Worm (Caenorhabditis elegans) whole organism, L1 larva: Measurements from ENCODE around the gene cutl-22.

Source experiments
- C04F5.9 ChIP-seq: sonication (generic microtip); optimal IDR thresholded peaks from 2 replicates; lab custom pipeline; 2016; ENCODE audit warnings: missing genetic modification characterization, missing compliant biosample characterization
- C34B4.2 ChIP-seq: sonication (generic microtip); optimal IDR thresholded peaks from 2 replicates; lab custom pipeline; 2017; ENCODE audit warnings: mild to moderate bottlenecking, missing genetic modification characterization, missing compliant biosample characterization
- Y116A8C.19 ChIP-seq: sonication (generic microtip); optimal IDR thresholded peaks from 2 replicates; lab custom pipeline; 2016; ENCODE audit warnings: missing compliant biosample characterization, missing genetic modification characterization, borderline replicate concordance
- alr-1 ChIP-seq: fragments of 200-800 bp; sonication (Bioruptor generic); optimal IDR thresholded peaks from 2 replicates; lab custom pipeline; 2018; ENCODE audit warnings: borderline replicate concordance, mild to moderate bottlenecking, missing genetic modification characterization, missing compliant biosample characterization
- blmp-1 ChIP-seq: fragments of 150-350 bp; optimal IDR thresholded peaks from 2 replicates; lab custom pipeline; 2014; ENCODE audit warnings: missing biosample characterization, missing genetic modification characterization
- ceh-8 ChIP-seq: fragments of 200-800 bp; sonication (Bioruptor generic); optimal IDR thresholded peaks from 2 replicates; lab custom pipeline; 2018; ENCODE audit warnings: mild to moderate bottlenecking, missing genetic modification characterization, moderate library complexity, missing compliant biosample characterization
- ceh-82 ChIP-seq, 3 experiments: fragments of 150-350 bp in 1 of 3; sonication (generic microtip) in 2 of 3; optimal IDR thresholded peaks; 2 replicates each; lab custom pipeline; 2014 to 2017; ENCODE audit warnings: missing biosample characterization in 3 of 3, missing genetic modification characterization in 3 of 3
- dsc-1 ChIP-seq: sonication (generic microtip); optimal IDR thresholded peaks from 2 replicates; lab custom pipeline; 2016; ENCODE audit warnings: mild to moderate bottlenecking, missing genetic modification characterization, missing compliant biosample characterization
- efl-1 ChIP-seq, 4 experiments: fragments of 150-350 bp; optimal IDR thresholded peaks in 3 of 4; peaks in 1 of 4; 1 replicate in 1 of 4; 2 replicates in 3 of 4; lab custom pipeline; 2014; ENCODE audit warnings: missing biosample characterization in 2 of 4, missing genetic modification characterization in 2 of 4, missing genetic modification reagents in 2 of 4
- elt-2 ChIP-seq: sonication (generic microtip); optimal IDR thresholded peaks from 2 replicates; lab custom pipeline; 2016; ENCODE audit warnings: missing genetic modification characterization, mild to moderate bottlenecking, inconsistent platforms, missing compliant biosample characterization, missing genetic modification reagents
- ets-5 ChIP-seq: fragments of 200-800 bp; sonication (Bioruptor generic); IDR thresholded peaks from 2 replicates; pipeline ENCODE4 v1.3.6; 2022; ENCODE audit warnings: missing genetic modification characterization, missing compliant biosample characterization
- fkh-8 ChIP-seq: sonication (generic microtip); optimal IDR thresholded peaks from 2 replicates; lab custom pipeline; 2016; ENCODE audit warnings: mild to moderate bottlenecking, missing genetic modification characterization, missing compliant biosample characterization
- grh-1 ChIP-seq: fragments of 200-800 bp; sonication (Bioruptor generic); IDR thresholded peaks from 2 replicates; pipeline ENCODE4 v1.3.6; 2022; ENCODE audit warnings: missing genetic modification reagents, missing genetic modification characterization, missing compliant biosample characterization
- hlh-17 ChIP-seq: fragments of 200-800 bp; sonication (Bioruptor generic); optimal IDR thresholded peaks from 2 replicates; lab custom pipeline; 2018; ENCODE audit warnings: missing genetic modification characterization, mild to moderate bottlenecking, missing compliant biosample characterization, moderate library complexity, borderline replicate concordance
- hpl-2 ChIP-seq: fragments of 150-350 bp; optimal IDR thresholded peaks from 2 replicates; lab custom pipeline; 2014; ENCODE audit warnings: missing biosample characterization, missing genetic modification reagents, missing genetic modification characterization
- isw-1 ChIP-seq: fragments of 200-800 bp; sonication (Bioruptor generic); IDR thresholded peaks from 2 replicates; pipeline ENCODE4 v1.3.6; 2022; ENCODE audit warnings: missing genetic modification characterization, missing compliant biosample characterization
- lin-14 ChIP-seq: fragments of 200-800 bp; sonication (Bioruptor generic); optimal IDR thresholded peaks from 2 replicates; lab custom pipeline; 2018; ENCODE audit warnings: mild to moderate bottlenecking, missing genetic modification characterization, moderate library complexity, missing compliant biosample characterization
- nhr-19 ChIP-seq: fragments of 200-800 bp; sonication (Bioruptor generic); conservative IDR thresholded peaks from 2 replicates; pipeline ENCODE4 v1.3.6; 2022; ENCODE audit warnings: missing genetic modification characterization, missing compliant biosample characterization
- nhr-28 ChIP-seq: fragments of 150-350 bp; optimal IDR thresholded peaks from 2 replicates; lab custom pipeline; 2014; ENCODE audit warnings: missing biosample characterization, missing genetic modification characterization
- nhr-71 ChIP-seq: sonication (generic microtip); optimal IDR thresholded peaks from 2 replicates; lab custom pipeline; 2016; ENCODE audit warnings: mild to moderate bottlenecking, missing genetic modification characterization, moderate library complexity, missing compliant biosample characterization
- nhr-76 ChIP-seq: sonication (generic microtip); optimal IDR thresholded peaks from 2 replicates; lab custom pipeline; 2017; ENCODE audit warnings: missing biosample characterization, missing genetic modification characterization
- nhr-85 ChIP-seq: sonication (generic microtip); peaks from one replicate; lab custom pipeline; 2016; ENCODE audit warnings: missing genetic modification characterization, inconsistent platforms, missing compliant biosample characterization
- pax-3 ChIP-seq: fragments of 200-800 bp; sonication (Bioruptor generic); optimal IDR thresholded peaks from 2 replicates; lab custom pipeline; 2018; ENCODE audit warnings: mild to moderate bottlenecking, missing genetic modification characterization, moderate library complexity, missing compliant biosample characterization
- rnt-1 ChIP-seq: sonication (generic microtip); optimal IDR thresholded peaks from 2 replicates; lab custom pipeline; 2016; ENCODE audit warnings: mild to moderate bottlenecking, missing genetic modification characterization, moderate library complexity, missing compliant biosample characterization
- snu-23 ChIP-seq: sonication (generic microtip); optimal IDR thresholded peaks from 2 replicates; lab custom pipeline; 2016; ENCODE audit warnings: missing genetic modification characterization, missing compliant biosample characterization
- sptf-1 ChIP-seq: fragments of 150-350 bp; optimal IDR thresholded peaks from 2 replicates; lab custom pipeline; 2014; ENCODE audit warnings: missing biosample characterization, missing genetic modification characterization
- sup-37 ChIP-seq: fragments of 200-800 bp; sonication (Bioruptor generic); optimal IDR thresholded peaks from 2 replicates; lab custom pipeline; 2018; ENCODE audit warnings: mild to moderate bottlenecking, missing genetic modification characterization, missing compliant biosample characterization
- tbx-2 ChIP-seq: sonication (generic microtip); optimal IDR thresholded peaks from 2 replicates; lab custom pipeline; 2016; ENCODE audit warnings: missing genetic modification characterization, missing compliant biosample characterization
- tlp-1 ChIP-seq: fragments of 150-350 bp; optimal IDR thresholded peaks from 2 replicates; lab custom pipeline; 2014; ENCODE audit warnings: missing biosample characterization, missing genetic modification characterization
- unc-130 ChIP-seq: fragments of 150-350 bp; optimal IDR thresholded peaks from 2 replicates; lab custom pipeline; 2017; ENCODE audit warnings: missing biosample characterization, missing genetic modification characterization, inconsistent platforms
- xbp-1 ChIP-seq: sonication (generic microtip); optimal IDR thresholded peaks from 2 replicates; lab custom pipeline; 2016; ENCODE audit warnings: missing genetic modification characterization, missing compliant biosample characterization
- ztf-4 ChIP-seq: fragments of 150-350 bp; optimal IDR thresholded peaks from 2 replicates; lab custom pipeline; 2014; ENCODE audit warnings: missing biosample characterization, missing genetic modification characterization

cutl-22 gene

ce11 chrV:1120101-1120500 lies 21.4 kb upstream of the cutl-22 start (continued):
- TF ChIP-seq ceh-8 = no peak

ce11 chrV:1131880-1132623 lies 9.5 kb upstream of the cutl-22 start, which contains the start of gene W07B8.4:
W07B8.4 (minus strand) TSS chrV:1131930.
- TF ChIP-seq tbx-2 (tag; lab: Kevin White, UChicago) (no peak), unc-130 (tag; lab: Kevin White, UChicago) (no peak), ztf-4 (tag; lab: Kevin White, UChicago) (no peak), sup-37 (no peak), nhr-19 (no peak), nhr-76 (tag; lab: Kevin White, UChicago) (no peak), pax-3 (no peak), snu-23 (GFP tag; lab: Kevin White, UChicago) (no peak), hpl-2 (GFP tag; lab: Kevin White, UChicago) (no peak), tlp-1 (tag; lab: Kevin White, UChicago) (no peak), C04F5.9 (tag; lab: Kevin White, UChicago) (no peak), hlh-17 (no peak), lin-14 (GFP tag; lab: Kevin White, UChicago) (no peak), fkh-8 (tag; lab: Kevin White, UChicago) (no peak), ets-5 (GFP tag; lab: Robert Waterston, UW) (no peak), alr-1 (no peak), ceh-82 (tag; optimal IDR thresholded peaks at IDR 0.05; lab: Kevin White, UChicago) (no peak), nhr-71 (no peak), rnt-1 (tag; lab: Kevin White, UChicago) (no peak), efl-1 (optimal IDR thresholded peaks at IDR 0.05; lab: Kevin White, UChicago) (no peak), efl-1 (GFP tag; optimal IDR thresholded peaks at IDR 0.05 in 1 of 2; lab: Kevin White, UChicago) (no peak)

- TF ChIP-seq rnt-1 (tag; lab: Kevin White, UChicago) (no peak), efl-1 (optimal IDR thresholded peaks at IDR 0.05; lab: Kevin White, UChicago) (no peak), efl-1 (GFP tag; optimal IDR thresholded peaks at IDR 0.05 in 1 of 2; lab: Kevin White, UChicago) (peak in 1 of 2 experiments; percentile 91), ceh-8 (peak; percentile 3), grh-1 (GFP tag; lab: Robert Waterston, UW) (no peak)
Observed at ce11 chrV:1133223-1133622, 8.3 kb upstream of the cutl-22 start.

DNA sequence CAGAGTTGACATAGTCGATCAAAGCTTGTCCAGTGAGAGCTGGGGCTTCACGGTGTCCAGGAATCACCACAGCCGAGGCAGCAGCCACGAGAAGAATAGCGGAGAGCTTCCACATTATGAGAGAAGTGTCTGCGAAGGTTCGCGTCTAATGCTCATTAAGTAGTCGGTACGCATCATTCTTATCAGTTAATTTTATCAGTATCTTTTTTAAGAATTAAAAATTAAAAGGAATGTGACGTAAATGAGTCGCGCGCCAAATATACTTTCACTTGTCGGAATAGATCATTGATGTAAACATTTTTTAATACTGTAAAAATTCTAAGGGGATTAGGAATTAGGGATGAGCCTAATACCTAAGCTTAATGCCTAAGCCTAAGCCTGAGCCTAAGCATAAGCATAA lies 7.7 kb upstream of the cutl-22 start, which contains the start of gene cpr-5:
Gene cpr-5, minus strand, starts transcription at position 197 of the 400 bp plus-strand sequence.
- peak; percentile 63 for TF ChIP-seq elt-2 (tag; lab: Kevin White, UChicago)
- TF ChIP-seq Y116A8C.19 (tag; lab: Kevin White, UChicago) = no peak

DNA sequence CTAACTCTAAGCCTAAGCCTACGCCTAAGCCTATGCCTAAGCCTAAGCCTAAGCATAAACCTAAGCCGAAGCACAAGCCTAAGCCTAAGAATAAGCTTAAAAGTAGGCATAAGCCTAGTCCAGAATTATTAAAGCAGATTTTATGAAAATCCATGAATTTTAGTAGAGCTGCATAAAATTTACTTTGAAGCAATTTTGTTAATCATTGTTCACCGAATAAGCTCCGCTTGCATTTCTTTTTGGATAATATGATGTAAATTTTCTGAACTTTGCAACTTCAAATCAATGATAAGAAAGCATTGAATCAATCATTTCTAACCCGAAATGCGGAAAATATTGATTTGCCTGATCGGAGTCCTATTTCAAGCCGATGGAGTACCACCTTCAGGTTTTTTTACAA lies 7.2 kb upstream of the cutl-22 start, which contains the start of gene cpr-8:
Gene cpr-8, plus strand, starts transcription at position 301 of the 400 bp plus-strand sequence.
- TF ChIP-seq xbp-1 (tag; lab: Kevin White, UChicago) (no peak), nhr-28 (tag; lab: Kevin White, UChicago) (no peak), nhr-85 (tag; lab: Kevin White, UChicago) (no peak)

ce11 chrV:1140806-1141205 lies 727 bp upstream of the cutl-22 start:
- no peak for TF ChIP-seq dsc-1
- TF ChIP-seq C34B4.2 (tag; lab: Kevin White, UChicago) = no peak
- no peak for TF ChIP-seq tlp-1 (tag; lab: Kevin White, UChicago)
- no peak for TF ChIP-seq blmp-1 (tag; lab: Kevin White, UChicago)
- TF ChIP-seq isw-1 = no peak
- TF ChIP-seq sptf-1 (tag; lab: Kevin White, UChicago) = no peak
- TF ChIP-seq nhr-85 (tag; lab: Kevin White, UChicago) = no peak
